Fruit fly (Drosophila melanogaster): ENCODE data around the gene CG14551.

CG14551 gene

DNA sequence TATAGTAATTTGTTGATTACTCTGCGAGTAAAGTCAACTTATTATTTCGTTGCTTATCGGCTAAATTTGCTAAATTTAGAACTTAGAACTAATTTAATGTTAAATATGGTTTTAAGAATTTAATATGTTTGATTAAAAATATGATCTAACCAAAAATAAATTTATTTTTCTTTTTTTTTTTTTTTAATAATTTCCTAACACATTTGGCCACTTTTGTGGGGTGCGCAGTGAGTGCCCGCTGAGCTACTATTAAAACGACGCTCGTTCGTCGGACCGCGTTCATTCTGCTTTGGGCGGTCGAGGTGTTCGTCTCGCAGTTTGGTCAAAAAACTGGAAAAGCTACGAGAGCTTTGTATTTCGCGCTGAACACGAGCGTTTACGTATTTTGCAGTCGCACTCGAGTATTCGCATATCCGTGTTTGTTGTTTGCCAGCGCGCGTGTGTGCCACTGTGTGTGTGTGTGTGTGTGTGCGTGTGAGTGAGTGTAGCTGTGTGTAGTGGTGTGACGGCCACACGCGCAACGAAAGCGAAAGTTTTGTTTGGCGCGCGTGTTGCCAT lies 43.9 kb upstream of the CG14551 start, which contains the start of gene Cipc (continued):
- TF ChIP-seq CG13424 (tag; optimal IDR thresholded peaks at IDR 0.05) (peak; percentile 86), CG14965 (GFP tag; optimal IDR thresholded peaks at IDR 0.05; ENCODE audit: borderline replicate concordance) (no peak), CG3163 (GFP tag; optimal IDR thresholded peaks at IDR 0.05) (no peak), B-H2 (GFP tag; optimal IDR thresholded peaks at IDR 0.05) (peak; percentile 50), CG15011 (GFP tag; optimal IDR thresholded peaks at IDR 0.05) (peak; percentile 48), BEAF-32 (GFP tag; optimal IDR thresholded peaks at IDR 0.05) (no peak), sens-2 (GFP tag; IDR thresholded peaks at IDR 0.05) (no peak), Hr3 (GFP tag; optimal IDR thresholded peaks at IDR 0.05) (peak; percentile 47), pan (optimal IDR thresholded peaks at IDR 0.05) (no peak), pan (GFP tag; optimal IDR thresholded peaks at IDR 0.05 in 1 of 2, IDR thresholded peaks at IDR 0.05 in 1 of 2) (peak in 1 of 2 experiments; percentile 73), ato (GFP tag; IDR thresholded peaks at IDR 0.05; ENCODE audit: partially characterized antibody) (peak; percentile 36), nerfin-1 (tag; optimal IDR thresholded peaks at IDR 0.05) (peak; percentile 56), CG17186 (GFP tag; optimal IDR thresholded peaks at IDR 0.05) (no peak), CG1233 (GFP tag; optimal IDR thresholded peaks at IDR 0.05) (peak; percentile 72), CG4617 (GFP tag; optimal IDR thresholded peaks at IDR 0.05; ENCODE audit: borderline replicate concordance) (no peak), CG7928 (GFP tag; optimal IDR thresholded peaks at IDR 0.05) (no peak), caup (GFP tag; optimal IDR thresholded peaks at IDR 0.05; ENCODE audit: severe bottlenecking) (peak; percentile 92), rib (GFP tag; IDR thresholded peaks at IDR 0.05) (peak; percentile 98), CG18262 (tag; optimal IDR thresholded peaks at IDR 0.05) (peak; percentile 81), CG2678 (tag; optimal IDR thresholded peaks at IDR 0.05) (peak; percentile 90), klu (GFP tag; IDR thresholded peaks at IDR 0.05) (no peak; the same call in 1 of the 2 replicates), Doc2 (GFP tag; IDR thresholded peaks at IDR 0.05) (no peak), Usf (GFP tag; optimal IDR thresholded peaks at IDR 0.05) (no peak), CG11696 (GFP tag; IDR thresholded peaks at IDR 0.05) (peak; percentile 20; the same call in 1 of the 2 replicates), CG6683 (GFP tag; optimal IDR thresholded peaks at IDR 0.05) (peak; percentile 61), crc (GFP tag; optimal IDR thresholded peaks at IDR 0.05) (no peak), YL-1 (GFP tag; optimal IDR thresholded peaks at IDR 0.05) (peak; percentile 6), Dip2 (GFP tag; IDR thresholded peaks at IDR 0.05) (no peak), CG7372 (GFP tag; IDR thresholded peaks at IDR 0.05) (0 out of 2 replicates have a peak, but pooled peaks have one; percentile 34), hb (GFP tag; IDR thresholded peaks at IDR 0.05; ENCODE audit: partially characterized antibody) (0 out of 3 replicates have a peak, but pooled peaks have one; percentile 47), HLHmδ (GFP tag; optimal IDR thresholded peaks at IDR 0.05) (no peak), E2f1 (GFP tag; IDR thresholded peaks at IDR 0.05) (peak; percentile 65), odd (GFP tag; optimal IDR thresholded peaks at IDR 0.05) (peak; percentile 82), CG13296 (GFP tag; optimal IDR thresholded peaks at IDR 0.05) (peak; percentile 85), CG10654 (GFP tag; optimal IDR thresholded peaks at IDR 0.05) (peak; percentile 66), CG11247 (GFP tag; IDR thresholded peaks at IDR 0.05) (peak; percentile 61), Dad (GFP tag; optimal IDR thresholded peaks at IDR 0.05) (no peak), pzg (GFP tag; optimal IDR thresholded peaks at IDR 0.05) (peak; percentile 0), CTCF (GFP tag; optimal IDR thresholded peaks at IDR 0.05) (peak; percentile 34), CG12104 (GFP tag; optimal IDR thresholded peaks at IDR 0.05) (peak; percentile 87), CG11695 (GFP tag; IDR thresholded peaks at IDR 0.05) (peak; percentile 84), CG15696 (tag; optimal IDR thresholded peaks at IDR 0.05) (peak; percentile 30), CG11398 (GFP tag; optimal IDR thresholded peaks at IDR 0.05) (no peak), CG10274 (GFP tag; optimal IDR thresholded peaks at IDR 0.05) (peak; percentile 35), mam (GFP tag; optimal IDR thresholded peaks at IDR 0.05) (peak; percentile 25), CG16779 (GFP tag; IDR thresholded peaks at IDR 0.05) (peak; percentile 70; the same call in 1 of the 2 replicates), Fer1 (GFP tag; optimal IDR thresholded peaks at IDR 0.05) (peak; percentile 93), CG17328 (GFP tag; IDR thresholded peaks at IDR 0.05) (peak; percentile 52; the same call in 1 of the 2 replicates), CG3847 (GFP tag; IDR thresholded peaks at IDR 0.05) (peak; percentile 61), CG6175 (GFP tag; IDR thresholded peaks at IDR 0.05) (peak; percentile 81; the same call in 2 of the 3 replicates)

Data from whole organism, embryonic.